Worm (Caenorhabditis elegans) whole organism, L4/young adult: ENCODE data around the gene sru-4.

Source experiments
- W03F9.2 ChIP-seq: fragments of 150-350 bp; optimal IDR thresholded peaks from 2 replicates; lab custom pipeline; 2014; ENCODE audit warnings: missing biosample characterization, missing genetic modification characterization
- dao-5 ChIP-seq: sonication (generic microtip); optimal IDR thresholded peaks from 2 replicates; lab custom pipeline; 2016; ENCODE audit warnings: missing genotype, missing genetic modification characterization, moderate library complexity, missing compliant biosample characterization
- him-1 ChIP-seq: sonication (generic microtip); optimal IDR thresholded peaks from 2 replicates; lab custom pipeline; 2016; ENCODE audit warnings: missing genotype, missing genetic modification reagents, missing genetic modification characterization, missing compliant biosample characterization

Gene sru-4

ce11 chrIV:9496306-9496705, 1.9 kb upstream of the sru-4 start, which contains the start of gene sru-3:
Gene sru-3, plus strand, starts transcription at chrIV:9496606.
- TF ChIP-seq dao-5 (tag; lab: Kevin White, UChicago) (no peak), him-1 (tag; lab: Kevin White, UChicago) (no peak)

ce11 chrIV:9499636-9500035, 1.4 kb downstream of the sru-4 start:
- no peak for TF ChIP-seq dao-5 (tag; lab: Kevin White, UChicago)
- TF ChIP-seq W03F9.2 (tag; lab: Kevin White, UChicago) = no peak
- no peak for TF ChIP-seq him-1 (tag; lab: Kevin White, UChicago)

ce11 chrIV:9500100-9500499, 1.9 kb downstream of the sru-4 start, which contains the start of gene ugt-21:
Gene ugt-21, plus strand, starts transcription at chrIV:9500311.
- TF ChIP-seq W03F9.2 (tag; lab: Kevin White, UChicago) = no peak
- no peak for TF ChIP-seq him-1 (tag; lab: Kevin White, UChicago)
- TF ChIP-seq dao-5 (tag; lab: Kevin White, UChicago) = no peak

DNA sequence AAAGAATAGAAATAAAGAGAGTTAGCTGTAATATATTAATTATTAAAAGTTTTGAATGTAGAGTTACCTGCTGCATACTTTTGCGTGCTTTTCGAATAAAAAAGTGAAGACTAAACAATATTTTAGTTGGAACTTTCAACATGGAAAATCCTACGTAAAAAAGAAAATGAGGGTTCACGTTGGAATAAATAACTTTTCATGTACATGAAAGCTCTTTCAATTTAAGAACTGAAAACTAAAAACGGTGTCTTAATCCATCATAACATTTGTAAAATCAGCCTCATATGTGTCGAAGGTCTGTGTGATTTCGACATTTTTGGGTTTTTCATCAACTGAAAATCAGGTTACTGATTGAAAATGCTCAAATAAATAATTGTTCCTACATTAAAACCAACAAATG, 8.1 kb downstream of the sru-4 start, which contains the start of gene ttr-9:
Gene ttr-9 (minus strand): TSS at position 101 of the 400 bp plus-strand sequence.
- TF ChIP-seq him-1 (tag; lab: Kevin White, UChicago) = no peak
- no peak for TF ChIP-seq dao-5 (tag; lab: Kevin White, UChicago)
- TF ChIP-seq W03F9.2 (tag; lab: Kevin White, UChicago) = no peak

- TF ChIP-seq dao-5 (tag; lab: Kevin White, UChicago) (no peak), him-1 (tag; lab: Kevin White, UChicago) (no peak), W03F9.2 (tag; lab: Kevin White, UChicago) (no peak)
Measured at ce11 chrIV:9508612-9509011, 10.4 kb downstream of the sru-4 start, which contains the start of gene ethe-1. Gene ethe-1, minus strand, starts transcription at chrIV:9508761.

DNA sequence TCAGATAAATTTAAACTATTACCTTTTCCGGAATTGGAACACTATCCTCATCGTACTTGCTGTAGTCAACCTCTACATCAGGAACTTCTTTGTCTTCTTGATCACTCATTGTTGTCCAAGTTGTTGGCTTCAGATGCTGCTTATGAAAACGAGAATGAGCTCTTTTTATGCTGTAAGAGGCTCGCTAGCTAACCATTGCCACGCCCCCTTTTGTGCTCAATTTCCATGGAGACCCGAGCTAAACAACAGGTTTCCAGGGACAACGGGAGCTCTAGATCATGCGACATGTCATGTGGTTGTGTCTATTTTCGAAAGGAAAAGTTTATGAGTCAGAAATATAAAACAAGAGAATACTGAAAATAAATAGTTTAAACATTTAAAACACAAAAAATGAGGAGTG, 12.3 kb downstream of the sru-4 start, which contains the start of gene C33A12.4:
Gene C33A12.4 (minus strand): TSS at position 131 of the 400 bp plus-strand sequence.
- no peak for TF ChIP-seq dao-5 (tag; lab: Kevin White, UChicago)
- TF ChIP-seq him-1 (tag; lab: Kevin White, UChicago) = no peak
- no peak for TF ChIP-seq W03F9.2 (tag; lab: Kevin White, UChicago)

ce11 chrIV:9511221-9511638, 13.0 kb downstream of the sru-4 start:
- TF ChIP-seq W03F9.2 (tag; lab: Kevin White, UChicago) (peak; percentile 67), him-1 (tag; lab: Kevin White, UChicago) (peak; percentile 57), dao-5 (tag; lab: Kevin White, UChicago) (no peak)

DNA sequence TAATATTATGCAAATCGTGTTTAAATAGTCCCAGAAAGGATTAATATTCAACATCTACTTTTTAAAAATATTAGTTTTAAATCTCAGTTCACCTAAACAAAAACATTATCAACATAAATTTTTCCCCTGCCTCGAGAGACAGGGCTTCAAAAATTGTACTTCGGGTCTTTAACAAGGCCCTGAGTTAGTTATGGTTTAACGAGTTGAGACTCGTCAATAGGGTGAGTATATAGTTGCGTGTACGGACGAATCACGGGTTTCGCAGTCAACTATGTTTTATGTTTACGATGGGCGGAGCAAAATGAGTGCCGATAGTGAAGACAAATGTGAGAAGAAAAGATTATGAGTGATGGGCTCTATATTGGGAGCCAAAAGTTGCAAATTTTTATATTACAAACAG, 13.5 kb downstream of the sru-4 start:
- TF ChIP-seq W03F9.2 (tag; lab: Kevin White, UChicago) (no peak), him-1 (tag; lab: Kevin White, UChicago) (no peak), dao-5 (tag; lab: Kevin White, UChicago) (no peak)

DNA sequence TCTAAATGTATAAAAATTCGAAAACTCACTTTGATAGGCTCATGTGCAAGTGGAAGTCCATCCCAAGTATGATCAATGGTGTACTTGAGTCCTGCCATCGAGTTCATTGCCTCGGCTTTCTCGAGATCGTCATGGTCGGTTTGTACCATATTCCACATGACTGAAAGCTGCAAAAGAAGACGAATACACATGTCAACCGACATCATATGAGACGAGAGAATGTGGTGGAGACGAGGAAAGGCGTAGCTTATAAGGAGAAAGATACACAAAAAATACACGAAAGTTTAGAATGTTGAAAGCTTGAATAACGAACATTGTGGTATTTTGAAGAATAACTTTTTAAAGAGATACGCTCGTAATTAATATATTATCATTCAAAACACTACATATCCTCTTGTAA, 14.6 kb downstream of the sru-4 start, which contains the start of gene C33A12.3:
Gene C33A12.3 (minus strand): TSS at position 167 of the 400 bp plus-strand sequence.
- TF ChIP-seq dao-5 (tag; lab: Kevin White, UChicago) (no peak), him-1 (tag; lab: Kevin White, UChicago) (no peak), W03F9.2 (tag; lab: Kevin White, UChicago) (no peak)

- TF ChIP-seq W03F9.2 (tag; lab: Kevin White, UChicago) (peak; percentile 28), dao-5 (tag; lab: Kevin White, UChicago) (no peak)
Measured at ce11 chrIV:9513360-9513777, 15.2 kb downstream of the sru-4 start.

- no peak for TF ChIP-seq him-1 (tag; lab: Kevin White, UChicago)
- TF ChIP-seq W03F9.2 (tag; lab: Kevin White, UChicago) = no peak
- TF ChIP-seq dao-5 (tag; lab: Kevin White, UChicago) = no peak
Measured at ce11 chrIV:9514132-9514531, 15.9 kb downstream of the sru-4 start.

- TF ChIP-seq W03F9.2 (tag; lab: Kevin White, UChicago) (no peak), dao-5 (tag; lab: Kevin White, UChicago) (no peak), him-1 (tag; lab: Kevin White, UChicago) (no peak)
Measured at ce11 chrIV:9516831-9517230, 18.6 kb downstream of the sru-4 start, which contains the start of gene C33A12.19. Gene C33A12.19, plus strand, starts transcription at chrIV:9516999.

DNA sequence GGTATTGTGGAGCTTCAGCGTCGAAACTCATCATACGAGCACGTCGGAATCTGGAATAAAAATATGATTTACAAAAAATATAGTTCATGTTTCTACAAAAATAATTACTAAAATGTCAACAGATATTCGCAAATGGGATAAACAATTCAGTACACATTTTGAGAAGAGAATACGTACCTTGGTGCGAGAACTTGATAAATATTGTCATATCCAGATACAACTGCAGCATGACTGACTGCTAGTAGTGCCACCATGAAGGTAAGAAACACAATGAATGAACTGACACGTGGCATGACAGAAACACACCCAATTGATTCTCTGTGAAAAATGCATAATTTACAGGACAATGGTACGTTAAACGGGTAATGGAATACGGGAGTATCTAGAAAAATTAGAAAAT, 20.4 kb downstream of the sru-4 start, which contains the start of gene nlp-35:
Gene nlp-35 (minus strand): TSS at position 319 of the 400 bp plus-strand sequence.
- TF ChIP-seq dao-5 (tag; lab: Kevin White, UChicago) (no peak), him-1 (tag; lab: Kevin White, UChicago) (no peak), W03F9.2 (tag; lab: Kevin White, UChicago) (no peak)

ce11 chrIV:9520629-9521028, 22.4 kb downstream of the sru-4 start:
- no peak for TF ChIP-seq him-1 (tag; lab: Kevin White, UChicago)
- no peak for TF ChIP-seq W03F9.2 (tag; lab: Kevin White, UChicago)
- no peak for TF ChIP-seq dao-5 (tag; lab: Kevin White, UChicago)
